Fruit fly (Drosophila melanogaster) whole organism, embryonic: Measurements from ENCODE around the gene shi.

Experiments used
- CG10431 ChIP-seq: fragments of 200-800 bp; sonication (Bioruptor generic); optimal IDR thresholded peaks from 3 replicates; lab custom pipeline; 2018; ENCODE audit warnings: missing biosample characterization, mild to moderate bottlenecking, missing genetic modification characterization
- CG10979 ChIP-seq: fragments of 200-800 bp; sonication (Bioruptor generic); optimal IDR thresholded peaks from 2 replicates; lab custom pipeline; 2018; ENCODE audit warnings: missing biosample characterization, mild to moderate bottlenecking, missing genetic modification characterization, moderate library complexity
- CG11456 ChIP-seq: fragments of 200-800 bp; sonication (Bioruptor generic); IDR thresholded peaks from 3 replicates; pipeline ENCODE4 v1.3.6; 2022; ENCODE audit warnings: missing biosample characterization, missing genetic modification characterization
- CG12659 ChIP-seq: fragments of 200-800 bp; sonication (Bioruptor generic); optimal IDR thresholded peaks from 3 replicates; lab custom pipeline; 2017; ENCODE audit warnings: mild to moderate bottlenecking, missing biosample characterization, missing genetic modification reagents, missing genetic modification characterization
- CG13123 ChIP-seq: fragments of 200-800 bp; sonication (Bioruptor generic); optimal IDR thresholded peaks from 2 replicates; lab custom pipeline; 2016; ENCODE audit warnings: missing biosample characterization, missing genetic modification characterization
- CG13624 ChIP-seq: fragments of 200-800 bp; sonication (Bioruptor generic); optimal IDR thresholded peaks from 2 replicates; lab custom pipeline; 2016; ENCODE audit warnings: missing biosample characterization, missing genetic modification characterization
- CG13894 ChIP-seq: fragments of 200-800 bp; sonication (Bioruptor generic); optimal IDR thresholded peaks from 3 replicates; lab custom pipeline; 2018; ENCODE audit warnings: missing biosample characterization, mild to moderate bottlenecking, missing genetic modification characterization, moderate library complexity
- CG1603 ChIP-seq: fragments of 200-800 bp; sonication (Bioruptor generic); optimal IDR thresholded peaks from 2 replicates; lab custom pipeline; 2019; ENCODE audit warnings: missing biosample characterization, mild to moderate bottlenecking, missing genetic modification characterization, moderate library complexity
- CG16813 ChIP-seq: fragments of 200-800 bp; sonication (Bioruptor generic); IDR thresholded peaks from 3 replicates; pipeline ENCODE4 v1.3.6; 2022; ENCODE audit warnings: missing biosample characterization, missing genetic modification characterization; ENCODE audit not compliant: partially characterized antibody
- CG17802 ChIP-seq: fragments of 200-800 bp; sonication (Bioruptor generic); optimal IDR thresholded peaks from 2 replicates; lab custom pipeline; 2018; ENCODE audit warnings: missing biosample characterization, mild to moderate bottlenecking, missing genetic modification characterization, moderate library complexity
- CG2712 ChIP-seq: fragments of 200-800 bp; optimal IDR thresholded peaks from 3 replicates; lab custom pipeline; 2019; ENCODE audit warnings: missing biosample characterization, mild to moderate bottlenecking, missing genetic modification characterization, moderate library complexity
- CG34376 ChIP-seq: fragments of 200-800 bp; sonication (Bioruptor generic); optimal IDR thresholded peaks from 2 replicates; lab custom pipeline; 2018; ENCODE audit warnings: missing biosample characterization, mild to moderate bottlenecking, missing genetic modification characterization
- CG42726 ChIP-seq: fragments of 200-800 bp; sonication (Bioruptor generic); IDR thresholded peaks from 2 replicates; pipeline ENCODE4 v1.3.6; 2022; ENCODE audit warnings: missing biosample characterization, missing genetic modification characterization; ENCODE audit not compliant: partially characterized antibody
- CG7839 ChIP-seq: fragments of 200-800 bp; sonication (Bioruptor generic); optimal IDR thresholded peaks from 3 replicates; lab custom pipeline; 2018; ENCODE audit warnings: missing biosample characterization, mild to moderate bottlenecking, missing genetic modification characterization, moderate library complexity
- CG8765 ChIP-seq: fragments of 200-800 bp; sonication (Bioruptor generic); IDR thresholded peaks from 2 replicates; pipeline ENCODE4 v1.3.6; 2022; ENCODE audit warnings: missing biosample characterization, missing genetic modification characterization
- CHES-1-like ChIP-seq: fragments of 200-800 bp; sonication (Bioruptor generic); optimal IDR thresholded peaks from 2 replicates; lab custom pipeline; 2016; ENCODE audit warnings: missing biosample characterization, missing genetic modification characterization
- D19A ChIP-seq: fragments of 200-800 bp; optimal IDR thresholded peaks from 3 replicates; lab custom pipeline; 2019; ENCODE audit warnings: missing biosample characterization, mild to moderate bottlenecking, missing genetic modification characterization, moderate library complexity
- Dad ChIP-seq: fragments of 200-800 bp; sonication (Bioruptor generic); optimal IDR thresholded peaks from 3 replicates; lab custom pipeline; 2016; ENCODE audit warnings: missing biosample characterization, missing genetic modification characterization
- E2f2 ChIP-seq: fragments of 200-800 bp; sonication (Bioruptor generic); IDR thresholded peaks from 2 replicates; pipeline ENCODE4 v1.3.6; 2022; ENCODE audit warnings: missing biosample characterization, missing genetic modification characterization
- Ets65A ChIP-seq: fragments of 200-800 bp; sonication (Bioruptor generic); peaks from one replicate; lab custom pipeline; 2016; ENCODE audit warnings: missing biosample characterization, missing genetic modification characterization
- GATAe ChIP-seq: fragments of 200-800 bp; sonication (Bioruptor generic); conservative IDR thresholded peaks from 2 replicates; pipeline ENCODE4 v1.3.6; 2022; ENCODE audit warnings: missing biosample characterization, missing genetic modification characterization
- Hand ChIP-seq: fragments of 200-800 bp; sonication (Bioruptor generic); optimal IDR thresholded peaks from 2 replicates; lab custom pipeline; 2017; ENCODE audit warnings: mild to moderate bottlenecking, missing biosample characterization, missing genetic modification reagents, missing genetic modification characterization
- HmgD ChIP-seq: fragments of 200-800 bp; sonication (Bioruptor generic); optimal IDR thresholded peaks from 3 replicates; lab custom pipeline; 2016; ENCODE audit warnings: missing biosample characterization, missing genetic modification characterization
- Hr51 ChIP-seq, 2 experiments: fragments of 200-800 bp; sonication (Bioruptor generic); optimal IDR thresholded peaks; 2 replicates in 1 of 2; 3 replicates in 1 of 2; lab custom pipeline; 2016 to 2018; ENCODE audit warnings: missing biosample characterization in 2 of 2, missing genetic modification characterization in 2 of 2, mild to moderate bottlenecking in 1 of 2, moderate library complexity in 1 of 2
- MBD-R2 ChIP-seq: fragments of 200-800 bp; sonication (Bioruptor generic); IDR thresholded peaks from 2 replicates; pipeline ENCODE4 v1.3.6; 2022; ENCODE audit warnings: missing biosample characterization, missing genetic modification characterization
- Myb ChIP-seq: fragments of 200-800 bp; sonication (Bioruptor generic); optimal IDR thresholded peaks from 2 replicates; lab custom pipeline; 2016; ENCODE audit warnings: missing biosample characterization, missing genetic modification characterization
- NK7.1 ChIP-seq: fragments of 200-800 bp; sonication (Bioruptor generic); optimal IDR thresholded peaks from 3 replicates; lab custom pipeline; 2016; ENCODE audit warnings: missing biosample characterization, missing genetic modification characterization
- Rfx ChIP-seq: fragments of 200-800 bp; sonication (Bioruptor generic); IDR thresholded peaks from 2 replicates; pipeline ENCODE4 v1.3.6; 2022; ENCODE audit warnings: missing biosample characterization, missing genetic modification characterization
- abd-A ChIP-seq: fragments of 200-800 bp; sonication (Bioruptor generic); optimal IDR thresholded peaks from 3 replicates; lab custom pipeline; 2019; ENCODE audit warnings: missing biosample characterization, mild to moderate bottlenecking, missing genetic modification characterization, moderate library complexity
- bbx ChIP-seq: fragments of 200-800 bp; sonication (Bioruptor generic); IDR thresholded peaks from 2 replicates; pipeline ENCODE4 v1.3.6; 2022; ENCODE audit warnings: missing biosample characterization, missing genetic modification characterization; ENCODE audit not compliant: partially characterized antibody
- bsh ChIP-seq, 2 experiments: fragments of 200-800 bp; sonication (Bioruptor generic); optimal IDR thresholded peaks; 2 replicates each; lab custom pipeline; 2017 to 2018; ENCODE audit warnings: mild to moderate bottlenecking in 2 of 2, missing biosample characterization in 2 of 2, missing genetic modification characterization in 2 of 2, moderate library complexity in 1 of 2
- cg ChIP-seq: fragments of 200-800 bp; sonication (Bioruptor generic); optimal IDR thresholded peaks from 3 replicates; lab custom pipeline; 2019; ENCODE audit warnings: missing biosample characterization, mild to moderate bottlenecking, missing genetic modification characterization, moderate library complexity
- ci ChIP-seq: fragments of 200-800 bp; sonication (Bioruptor generic); IDR thresholded peaks from 3 replicates; pipeline ENCODE4 v1.3.6; 2022; ENCODE audit warnings: missing biosample characterization, missing genetic modification characterization
- dmrt11E ChIP-seq: fragments of 200-800 bp; sonication (Bioruptor generic); optimal IDR thresholded peaks from 3 replicates; lab custom pipeline; 2018; ENCODE audit warnings: missing biosample characterization, mild to moderate bottlenecking, missing genetic modification characterization, moderate library complexity
- en ChIP-seq: fragments of 200-800 bp; sonication (Bioruptor generic); optimal IDR thresholded peaks from 2 replicates; lab custom pipeline; 2016; ENCODE audit warnings: missing biosample characterization, missing genetic modification characterization
- eve ChIP-seq, 2 experiments: fragments of >200 bp; optimal IDR thresholded peaks; 2 replicates each; lab custom pipeline; 2017; ENCODE audit warnings: missing biosample characterization in 2 of 2, missing genetic modification characterization in 2 of 2
- ewg ChIP-seq: fragments of 200-800 bp; sonication (Bioruptor generic); optimal IDR thresholded peaks from 3 replicates; lab custom pipeline; 2017; ENCODE audit warnings: mild to moderate bottlenecking, missing biosample characterization, missing genetic modification reagents, missing genetic modification characterization
- kah ChIP-seq: fragments of 200-800 bp; sonication (Bioruptor generic); optimal IDR thresholded peaks from 2 replicates; lab custom pipeline; 2018; ENCODE audit warnings: missing biosample characterization, mild to moderate bottlenecking, missing genetic modification characterization
- klu ChIP-seq: fragments of 200-800 bp; sonication (Bioruptor generic); IDR thresholded peaks from 2 replicates; pipeline ENCODE4 v1.3.6; 2022; ENCODE audit warnings: missing biosample characterization, missing genetic modification characterization
- mirr ChIP-seq: fragments of 200-800 bp; sonication (Bioruptor generic); optimal IDR thresholded peaks from 3 replicates; lab custom pipeline; 2018; ENCODE audit warnings: missing biosample characterization, mild to moderate bottlenecking, missing genetic modification characterization
- nom ChIP-seq: fragments of 200-800 bp; sonication (Bioruptor generic); optimal IDR thresholded peaks from 2 replicates; lab custom pipeline; 2017; ENCODE audit warnings: missing biosample characterization, missing genetic modification characterization, mild to moderate bottlenecking, moderate library complexity, missing genetic modification reagents
- onecut ChIP-seq: fragments of 200-800 bp; sonication (Bioruptor generic); IDR thresholded peaks from 2 replicates; pipeline ENCODE4 v1.3.6; 2022; ENCODE audit warnings: missing biosample characterization, missing genetic modification characterization
- org-1 ChIP-seq: fragments of 200-800 bp; sonication (Bioruptor generic); optimal IDR thresholded peaks from 2 replicates; lab custom pipeline; 2017; ENCODE audit warnings: missing biosample characterization, missing genetic modification characterization
- pho ChIP-seq: fragments of 200-800 bp; sonication (Bioruptor generic); optimal IDR thresholded peaks from 2 replicates; lab custom pipeline; 2016; ENCODE audit warnings: missing biosample characterization, missing genetic modification characterization
- sisA ChIP-seq: fragments of 200-800 bp; sonication (Bioruptor generic); IDR thresholded peaks from 2 replicates; pipeline ENCODE4 v1.3.6; 2022; ENCODE audit warnings: missing biosample characterization, missing genetic modification characterization
- so ChIP-seq: fragments of 200-800 bp; sonication (Bioruptor generic); IDR thresholded peaks from 3 replicates; pipeline ENCODE4 v1.3.6; 2022; ENCODE audit warnings: missing biosample characterization, missing genetic modification characterization
- stwl ChIP-seq: fragments of 200-800 bp; sonication (Bioruptor generic); optimal IDR thresholded peaks from 3 replicates; lab custom pipeline; 2018; ENCODE audit warnings: missing biosample characterization, mild to moderate bottlenecking, missing genetic modification characterization, moderate library complexity
- sug ChIP-seq: fragments of 200-800 bp; optimal IDR thresholded peaks from 2 replicates; lab custom pipeline; 2019; ENCODE audit warnings: missing biosample characterization, mild to moderate bottlenecking, missing genetic modification characterization, moderate library complexity
- twi ChIP-seq: fragments of 200-800 bp; optimal IDR thresholded peaks from 2 replicates; lab custom pipeline; 2019; ENCODE audit warnings: missing biosample characterization, mild to moderate bottlenecking, missing genetic modification characterization, moderate library complexity
- unc-4 ChIP-seq: fragments of 200-800 bp; sonication (Bioruptor generic); IDR thresholded peaks from 2 replicates; pipeline ENCODE4 v1.3.6; 2022; ENCODE audit warnings: missing biosample characterization, missing genetic modification characterization; ENCODE audit not compliant: partially characterized antibody

shi gene

dm6 chrX:15860479-15860878 is 31.4 kb upstream of the shi start (continued):
- TF ChIP-seq bsh (GFP tag; optimal IDR thresholded peaks at IDR 0.05; lab: Kevin White, UChicago) (peak; percentile 2 to 28), ewg (GFP tag; lab: Kevin White, UChicago) (peak; percentile 66), Hand (GFP tag; lab: Kevin White, UChicago) (no peak), eve (GFP tag; optimal IDR thresholded peaks at IDR 0.05; lab: Kevin White, UChicago) (no peak), sisA (no peak), en (GFP tag; lab: Kevin White, UChicago) (no peak), Rfx (GFP tag; lab: Robert Waterston, UW) (peak; percentile 44; the same call in 1 of the 2 replicates), E2f2 (0 out of 2 replicates have a peak, but pooled peaks have one; percentile 25), HmgD (GFP tag; lab: Kevin White, UChicago) (no peak), CG11456 (GFP tag; lab: Robert Waterston, UW) (no peak), Ets65A (no peak), CG17802 (tag; lab: Kevin White, UChicago) (no peak), CG13123 (no peak), ci (peak; percentile 61; the same call in 2 of the 3 replicates), CG42726 (GFP tag; lab: Robert Waterston, UW) (peak; percentile 79; the same call in 1 of the 2 replicates), CG13624 (GFP tag; lab: Kevin White, UChicago) (no peak), stwl (tag; lab: Kevin White, UChicago) (no peak), so (no peak), nom (peak; percentile 74), bbx (GFP tag; lab: Robert Waterston, UW) (peak; percentile 31; the same call in 1 of the 2 replicates), Dad (GFP tag; lab: Kevin White, UChicago) (peak; percentile 16), Myb (GFP tag; lab: Kevin White, UChicago) (peak; percentile 27), dmrt11E (tag; lab: Kevin White, UChicago) (no peak), unc-4 (GFP tag; lab: Robert Waterston, UW) (no peak), MBD-R2 (GFP tag; lab: Robert Waterston, UW) (peak; percentile 41), CHES-1-like (GFP tag; lab: Kevin White, UChicago) (peak; percentile 47), CG7839 (tag; lab: Kevin White, UChicago) (peak; percentile 27), kah (peak; percentile 49), onecut (GFP tag; lab: Robert Waterston, UW) (peak; percentile 93), CG16813 (GFP tag; lab: Robert Waterston, UW) (0 out of 3 replicates have a peak, but pooled peaks have one; percentile 14), CG10431 (GFP tag; lab: Kevin White, UChicago) (peak; percentile 28), Hr51 (GFP tag; optimal IDR thresholded peaks at IDR 0.05; lab: Kevin White, UChicago) (no peak), NK7.1 (no peak), D19A (tag; lab: Kevin White, UChicago) (peak; percentile 1), CG13894 (tag; lab: Kevin White, UChicago) (peak; percentile 36), CG8765 (GFP tag; lab: Robert Waterston, UW) (0 out of 2 replicates have a peak, but pooled peaks have one; percentile 21), cg (peak; percentile 31), klu (no peak), CG34376 (GFP tag; lab: Kevin White, UChicago) (peak; percentile 70), twi (tag; lab: Kevin White, UChicago) (no peak), sug (peak; percentile 44), abd-A (peak; percentile 63), org-1 (GFP tag; lab: Kevin White, UChicago) (no peak), CG10979 (no peak), CG12659 (GFP tag; lab: Kevin White, UChicago) (peak; percentile 77), CG2712 (tag; lab: Kevin White, UChicago) (no peak), pho (GFP tag; lab: Kevin White, UChicago) (peak; percentile 19), GATAe (GFP tag; lab: Robert Waterston, UW) (peak; percentile 59), CG1603 (tag; lab: Kevin White, UChicago) (peak; percentile 39), mirr (GFP tag; lab: Kevin White, UChicago) (peak; percentile 20)
